Worm (Caenorhabditis elegans): ENCODE data around the gene dnj-10.

- TF ChIP-seq ama-1 (optimal IDR thresholded peaks at IDR 0.05) (no peak), ama-1 (GFP tag; optimal IDR thresholded peaks at IDR 0.05) (no peak), ets-4 (GFP tag; optimal IDR thresholded peaks at IDR 0.05) (no peak), Y53G8AR.9 (GFP tag; conservative IDR thresholded peaks at IDR 0.05) (no peak), fkh-3 (tag; optimal IDR thresholded peaks at IDR 0.05) (no peak), hlh-12 (tag; optimal IDR thresholded peaks at IDR 0.05) (no peak), pha-4 (tag; optimal IDR thresholded peaks at IDR 0.05) (no peak)
These were observed 32.0 kb upstream of the dnj-10 start for ce11 chrIII:8598961-8599360.

All from whole organism, young adult.